Worm (Caenorhabditis elegans) whole organism, L2 larva: ENCODE results near the gene Y48A6B.14.

Experiments
- ama-1 ChIP-seq: fragments of 150-350 bp; optimal IDR thresholded peaks from 2 replicates; lab custom pipeline; 2018; ENCODE audit warnings: inconsistent platforms
- lin-13 ChIP-seq: fragments of 150-350 bp; optimal IDR thresholded peaks from 2 replicates; lab custom pipeline; 2014; ENCODE audit warnings: missing biosample characterization, missing genetic modification reagents, missing genetic modification characterization
- lsy-2 ChIP-seq, 2 experiments: fragments of 150-350 bp in 1 of 2; sonication (generic microtip) in 1 of 2; optimal IDR thresholded peaks; 2 replicates each; lab custom pipeline; 2014 to 2017; ENCODE audit warnings: missing biosample characterization in 2 of 2, missing genetic modification characterization in 2 of 2
- nhr-237 ChIP-seq: fragments of 150-350 bp; optimal IDR thresholded peaks from 2 replicates; lab custom pipeline; 2014; ENCODE audit warnings: missing biosample characterization, missing genetic modification characterization
- sma-3 ChIP-seq: sonication (generic microtip); optimal IDR thresholded peaks from 2 replicates; lab custom pipeline; 2016; ENCODE audit warnings: missing genetic modification reagents, missing genetic modification characterization, missing compliant biosample characterization
- zag-1 ChIP-seq: fragments of 150-350 bp; optimal IDR thresholded peaks from 2 replicates; lab custom pipeline; 2014; ENCODE audit warnings: missing biosample characterization, missing genetic modification characterization

DNA sequence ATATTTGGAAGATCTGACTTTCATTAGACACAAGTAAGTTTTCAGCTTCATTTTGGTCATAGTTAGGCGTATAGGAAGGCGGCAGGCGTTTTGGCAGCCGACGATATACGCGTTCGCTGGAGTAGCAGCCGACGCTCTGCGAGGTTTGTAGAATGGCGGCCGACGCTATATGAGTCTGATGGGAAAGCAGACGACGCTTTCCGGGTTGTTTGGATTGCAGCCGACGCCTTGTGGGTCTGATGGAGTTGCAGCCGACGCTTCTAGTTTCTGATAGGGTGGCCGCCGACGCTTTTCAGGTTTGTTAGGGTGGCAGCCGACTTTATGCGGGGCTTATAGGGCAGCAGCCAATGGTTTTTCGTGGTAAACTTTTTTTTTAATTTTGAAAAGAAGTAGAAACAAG is 28.6 kb upstream of the Y48A6B.14 start:
- TF ChIP-seq lsy-2 (tag; optimal IDR thresholded peaks at IDR 0.05; lab: Kevin White, UChicago): no peak
- no peak for TF ChIP-seq sma-3 (GFP tag; lab: Kevin White, UChicago)
- TF ChIP-seq lin-13 (GFP tag; lab: Kevin White, UChicago): no peak
- TF ChIP-seq zag-1 (tag; lab: Kevin White, UChicago): no peak
- no peak for TF ChIP-seq nhr-237 (tag; lab: Kevin White, UChicago)
- TF ChIP-seq ama-1 (lab: Kevin White, UChicago): no peak
